Worm (Caenorhabditis elegans): ENCODE results near the gene unc-60.

The unc-60 gene

DNA sequence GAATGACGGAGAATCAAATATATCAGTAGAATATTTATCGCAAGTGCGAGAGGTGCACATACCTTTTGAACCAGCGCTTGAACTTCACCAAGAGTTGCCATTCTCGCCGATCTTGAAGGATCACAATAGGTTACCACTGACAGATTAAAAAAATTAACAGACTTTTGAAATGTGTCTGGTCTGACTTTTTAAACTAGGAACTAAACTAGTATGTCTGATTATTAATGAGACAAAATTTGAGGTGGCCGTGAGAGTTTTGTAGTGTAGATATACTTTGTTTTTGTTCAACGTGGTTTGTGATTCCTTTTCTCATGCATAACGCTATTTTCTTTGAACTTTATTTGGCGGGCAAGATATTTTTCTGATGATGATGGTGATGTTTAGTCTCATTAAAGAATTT is 47.0 kb downstream of the unc-60 start, which contains the start of gene str-240:
str-240 (minus strand) TSS at position 101 of the 400 bp plus-strand sequence.
- TF ChIP-seq W03F9.2 (tag; optimal IDR thresholded peaks at IDR 0.05) (no peak), dao-5 (tag; optimal IDR thresholded peaks at IDR 0.05) (no peak), him-1 (tag; optimal IDR thresholded peaks at IDR 0.05) (no peak)

DNA sequence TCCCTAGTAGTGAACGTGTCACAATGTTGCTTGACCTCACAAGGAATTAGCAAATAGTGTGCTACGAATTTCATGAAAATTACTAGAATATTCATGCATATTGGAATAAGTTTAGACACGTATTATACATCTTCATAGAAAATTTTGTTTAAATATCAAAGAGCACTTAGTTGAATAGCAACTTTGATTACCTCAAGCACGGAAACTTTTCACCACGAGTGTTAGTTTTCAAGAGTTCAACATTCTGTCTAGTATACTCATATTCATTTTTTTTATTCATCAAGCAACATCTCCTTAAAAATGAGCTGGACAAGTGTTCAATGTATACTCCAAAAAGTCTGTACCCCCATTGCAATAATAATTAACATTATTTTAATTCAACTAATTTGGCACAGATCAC is 47.6 kb downstream of the unc-60 start, which contains the start of gene str-243:
str-243 (plus strand) TSS at position 301 of the 400 bp plus-strand sequence.
- no peak for TF ChIP-seq dao-5 (tag; optimal IDR thresholded peaks at IDR 0.05)
- no peak for TF ChIP-seq W03F9.2 (tag; optimal IDR thresholded peaks at IDR 0.05)

- TF ChIP-seq W03F9.2 (tag; optimal IDR thresholded peaks at IDR 0.05): no peak
- no peak for TF ChIP-seq dao-5 (tag; optimal IDR thresholded peaks at IDR 0.05)
- no peak for TF ChIP-seq him-1 (tag; optimal IDR thresholded peaks at IDR 0.05)
These were observed 53.1 kb downstream of the unc-60 start, which contains the start of gene str-236 for ce11 chrV:1527985-1528384. str-236 (minus strand) TSS chrV:1528085.
